Worm (Caenorhabditis elegans) whole organism, early embryonic: ENCODE data around the gene parg-2.

Source experiments
- B0310.2 ChIP-seq: sonication (generic microtip); optimal IDR thresholded peaks from 2 replicates; lab custom pipeline; 2016; ENCODE audit warnings: mild to moderate bottlenecking, missing genetic modification characterization, missing compliant biosample characterization
- F13C5.2 ChIP-seq: sonication (generic microtip); optimal IDR thresholded peaks from 2 replicates; lab custom pipeline; 2017; ENCODE audit warnings: mild to moderate bottlenecking, missing genetic modification characterization, inconsistent platforms, missing compliant biosample characterization
- aly-1 ChIP-seq: sonication (generic microtip); optimal IDR thresholded peaks from 2 replicates; lab custom pipeline; 2016; ENCODE audit warnings: missing genetic modification characterization, missing compliant biosample characterization
- ama-1 ChIP-seq: fragments of 150-350 bp; optimal IDR thresholded peaks from 2 replicates; lab custom pipeline; 2014
- ceh-13 ChIP-seq: fragments of 200-800 bp; sonication (Bioruptor generic); optimal IDR thresholded peaks from 2 replicates; lab custom pipeline; 2018; ENCODE audit warnings: mild to moderate bottlenecking, missing genetic modification characterization, missing compliant biosample characterization
- ceh-36 ChIP-seq: sonication (generic microtip); optimal IDR thresholded peaks from 2 replicates; lab custom pipeline; 2016; ENCODE audit warnings: missing genetic modification characterization, inconsistent platforms, missing compliant biosample characterization
- ets-7 ChIP-seq: sonication (generic microtip); optimal IDR thresholded peaks from 2 replicates; lab custom pipeline; 2016; ENCODE audit warnings: missing genotype, missing genetic modification characterization, missing compliant biosample characterization
- flt-1 ChIP-seq: fragments of 200-800 bp; sonication (Bioruptor generic); IDR thresholded peaks from 2 replicates; pipeline ENCODE4 v1.3.6; 2022; ENCODE audit warnings: missing genetic modification characterization, missing compliant biosample characterization
- hmbx-1 ChIP-seq: sonication (generic microtip); optimal IDR thresholded peaks from 2 replicates; lab custom pipeline; 2016; ENCODE audit warnings: mild to moderate bottlenecking, missing genetic modification characterization, missing compliant biosample characterization
- hmg-4 ChIP-seq: fragments of 200-800 bp; sonication (Bioruptor generic); optimal IDR thresholded peaks from 2 replicates; lab custom pipeline; 2018; ENCODE audit warnings: mild to moderate bottlenecking, missing genetic modification characterization, missing compliant biosample characterization
- hnd-1 ChIP-seq: sonication (generic microtip); optimal IDR thresholded peaks from 2 replicates; lab custom pipeline; 2016; ENCODE audit warnings: missing genetic modification characterization, missing compliant biosample characterization
- pes-1 ChIP-seq: fragments of 200-800 bp; sonication (Bioruptor generic); IDR thresholded peaks from 2 replicates; pipeline ENCODE4 v1.3.6; 2022; ENCODE audit warnings: missing genetic modification reagents, missing genetic modification characterization, missing compliant biosample characterization
- scrt-1 ChIP-seq: fragments of 200-800 bp; sonication (Bioruptor generic); IDR thresholded peaks from 2 replicates; pipeline ENCODE4 v1.3.6; 2022; ENCODE audit warnings: missing genetic modification characterization, missing compliant biosample characterization
- sea-1 ChIP-seq: fragments of 200-800 bp; sonication (Bioruptor generic); conservative IDR thresholded peaks from 2 replicates; pipeline ENCODE4 v1.3.6; 2022; ENCODE audit warnings: missing genetic modification characterization, missing compliant biosample characterization
- tbx-11 ChIP-seq: fragments of 200-800 bp; sonication (Bioruptor generic); IDR thresholded peaks from 2 replicates; pipeline ENCODE4 v1.3.6; 2022; ENCODE audit warnings: missing genetic modification characterization, missing compliant biosample characterization
- tbx-37 ChIP-seq: fragments of 200-800 bp; sonication (Bioruptor generic); conservative IDR thresholded peaks from 2 replicates; pipeline ENCODE4 v1.3.6; 2022; ENCODE audit warnings: missing genetic modification reagents, missing genetic modification characterization, missing compliant biosample characterization
- tra-4 ChIP-seq: sonication (generic microtip); optimal IDR thresholded peaks from 2 replicates; lab custom pipeline; 2017; ENCODE audit warnings: missing genetic modification characterization, missing compliant biosample characterization

Gene parg-2

DNA sequence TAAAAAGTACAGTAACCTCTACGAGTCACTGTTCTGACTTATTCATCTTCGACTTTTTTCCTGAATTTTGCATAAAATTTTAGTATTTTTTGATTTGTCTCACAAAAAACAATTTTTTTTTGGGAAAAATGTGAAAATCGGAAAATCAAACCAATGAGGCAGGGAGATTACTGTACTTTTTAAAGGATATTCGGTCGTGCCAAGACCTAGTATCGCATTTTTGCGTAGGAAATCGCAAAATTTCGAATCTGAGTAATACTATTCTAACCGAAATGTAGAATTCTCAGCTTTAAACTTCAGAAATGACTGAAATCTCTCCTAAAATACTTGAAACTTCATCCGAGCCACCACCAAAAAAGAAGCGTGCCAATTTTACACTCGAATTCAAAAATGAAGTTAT, 22.9 kb upstream of the parg-2 start, which contains the start of gene F21D5.4:
Gene F21D5.4, plus strand, starts transcription at position 301 of the 400 bp plus-strand sequence.
- TF ChIP-seq aly-1 (tag; lab: Kevin White, UChicago) (no peak), hmg-4 (GFP tag; lab: Kevin White, UChicago) (no peak), tbx-37 (GFP tag; lab: Robert Waterston, UW) (no peak), sea-1 (no peak), ama-1 (no peak), ets-7 (no peak), hmbx-1 (tag; lab: Kevin White, UChicago) (no peak), tra-4 (tag; lab: Kevin White, UChicago) (no peak), tbx-11 (GFP tag; lab: Robert Waterston, UW) (no peak), pes-1 (GFP tag; lab: Robert Waterston, UW) (no peak), scrt-1 (no peak), B0310.2 (no peak), hnd-1 (tag; lab: Kevin White, UChicago) (no peak), ceh-36 (tag; lab: Kevin White, UChicago) (no peak), F13C5.2 (no peak), ceh-13 (no peak)

DNA sequence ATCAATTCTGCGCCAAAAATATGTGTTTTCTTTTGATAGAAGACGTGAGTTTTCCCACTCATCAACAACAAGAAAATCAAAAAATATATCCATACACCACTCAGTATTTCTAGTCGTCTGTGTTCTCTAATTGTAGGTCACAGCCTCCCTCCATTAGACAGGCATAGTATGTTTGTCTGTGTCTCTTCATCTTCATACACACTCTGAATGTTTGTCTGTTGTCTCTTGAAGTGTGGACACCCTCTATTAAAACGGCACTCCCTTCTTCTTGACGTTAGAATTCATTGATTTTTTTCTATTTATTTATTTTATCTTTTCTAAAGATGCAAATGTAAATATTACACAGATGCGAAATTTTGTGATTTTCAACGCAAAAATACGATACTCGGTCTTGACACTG, 22.4 kb upstream of the parg-2 start:
- TF ChIP-seq pes-1 (GFP tag; lab: Robert Waterston, UW): no peak
- TF ChIP-seq aly-1 (tag; lab: Kevin White, UChicago): no peak
- no peak for TF ChIP-seq sea-1
- TF ChIP-seq ama-1: no peak
- TF ChIP-seq scrt-1: no peak
- no peak for TF ChIP-seq hmbx-1 (tag; lab: Kevin White, UChicago)
- no peak for TF ChIP-seq tbx-37 (GFP tag; lab: Robert Waterston, UW)
- TF ChIP-seq ceh-36 (tag; lab: Kevin White, UChicago): no peak
- TF ChIP-seq ceh-13: no peak
- no peak for TF ChIP-seq flt-1 (GFP tag; lab: Robert Waterston, UW)
- no peak for TF ChIP-seq tra-4 (tag; lab: Kevin White, UChicago)
- TF ChIP-seq hmg-4 (GFP tag; lab: Kevin White, UChicago): no peak
- no peak for TF ChIP-seq ets-7
- no peak for TF ChIP-seq hnd-1 (tag; lab: Kevin White, UChicago)
- TF ChIP-seq tbx-11 (GFP tag; lab: Robert Waterston, UW): no peak
- TF ChIP-seq B0310.2: no peak

DNA sequence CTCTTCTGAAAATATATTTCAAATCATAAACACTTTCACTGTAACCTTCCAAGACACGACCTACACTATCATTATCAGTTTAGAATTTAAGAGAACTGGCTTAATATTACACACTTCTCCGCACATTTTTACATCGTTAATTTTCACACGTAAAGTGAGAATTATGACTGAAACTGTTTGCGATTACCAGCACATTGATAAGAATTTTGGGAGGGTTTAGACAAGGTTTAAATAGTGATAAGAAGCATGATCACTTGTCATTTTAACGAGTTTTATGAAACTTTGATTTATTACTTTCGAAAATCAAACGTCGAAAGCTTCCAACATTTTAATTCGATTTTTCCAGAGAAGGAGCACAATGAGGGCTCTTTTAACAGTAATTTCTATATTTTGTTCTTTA, 15.5 kb upstream of the parg-2 start, which contains the start of gene F21D5.3:
Gene F21D5.3, plus strand, starts transcription at position 347 of the 400 bp plus-strand sequence.
- no peak for TF ChIP-seq F13C5.2
- TF ChIP-seq B0310.2: no peak
- no peak for TF ChIP-seq sea-1
- no peak for TF ChIP-seq tbx-11 (GFP tag; lab: Robert Waterston, UW)
- TF ChIP-seq scrt-1: no peak
- TF ChIP-seq flt-1 (GFP tag; lab: Robert Waterston, UW): no peak
- TF ChIP-seq ama-1: no peak
- no peak for TF ChIP-seq aly-1 (tag; lab: Kevin White, UChicago)
- TF ChIP-seq hmbx-1 (tag; lab: Kevin White, UChicago): no peak
- no peak for TF ChIP-seq tbx-37 (GFP tag; lab: Robert Waterston, UW)
- TF ChIP-seq ceh-13: no peak
- TF ChIP-seq pes-1 (GFP tag; lab: Robert Waterston, UW): no peak
- no peak for TF ChIP-seq hnd-1 (tag; lab: Kevin White, UChicago)
- TF ChIP-seq hmg-4 (GFP tag; lab: Kevin White, UChicago): no peak
- TF ChIP-seq ceh-36 (tag; lab: Kevin White, UChicago): no peak
- TF ChIP-seq ets-7: no peak

DNA sequence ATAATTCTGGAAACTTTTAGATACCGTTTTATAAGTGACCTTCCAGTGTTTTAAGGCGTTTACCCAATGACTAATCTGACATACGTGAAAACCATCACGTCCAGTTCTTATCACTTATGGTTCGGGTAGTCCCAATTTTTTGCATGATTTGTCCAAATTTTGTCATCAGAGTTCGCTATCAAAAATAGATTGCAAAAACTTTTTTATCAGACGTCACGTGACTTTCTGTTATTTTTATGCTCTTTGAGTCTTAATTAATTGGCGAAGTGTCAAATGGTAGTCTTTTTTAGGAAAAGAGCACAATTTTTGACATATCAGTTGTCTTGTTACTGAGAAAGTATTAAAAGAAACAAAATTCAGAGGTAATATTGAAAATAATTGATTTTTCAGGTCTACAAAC, 14.7 kb upstream of the parg-2 start:
- TF ChIP-seq flt-1 (GFP tag; lab: Robert Waterston, UW): no peak
- TF ChIP-seq sea-1: no peak
- TF ChIP-seq ceh-36 (tag; lab: Kevin White, UChicago): no peak
- no peak for TF ChIP-seq ama-1
- no peak for TF ChIP-seq hmbx-1 (tag; lab: Kevin White, UChicago)
- no peak for TF ChIP-seq aly-1 (tag; lab: Kevin White, UChicago)
- no peak for TF ChIP-seq B0310.2

DNA sequence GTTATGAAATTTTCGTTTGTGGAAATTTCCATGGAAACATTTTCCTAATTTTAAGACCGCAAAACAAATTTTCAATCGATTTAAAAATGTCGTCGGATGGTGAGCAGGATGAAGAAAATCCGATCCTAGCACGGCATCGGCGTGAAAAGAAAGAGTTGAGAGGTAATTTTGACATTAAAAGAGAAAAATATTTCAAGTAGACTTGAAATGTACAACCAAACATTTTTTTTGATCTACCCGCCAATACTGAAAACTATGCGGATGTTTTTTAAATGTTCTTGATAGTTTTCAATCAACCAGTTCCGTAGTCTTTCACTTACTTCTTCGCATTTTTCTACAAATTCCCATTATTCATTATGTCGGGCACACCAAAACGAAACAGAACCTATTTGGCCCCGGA, 13.2 kb upstream of the parg-2 start, which contains the start of gene otub-3:
Gene otub-3, plus strand, starts transcription at position 56 of the 400 bp plus-strand sequence.
- TF ChIP-seq pes-1 (GFP tag; lab: Robert Waterston, UW) (no peak), ceh-36 (tag; lab: Kevin White, UChicago) (no peak)

DNA sequence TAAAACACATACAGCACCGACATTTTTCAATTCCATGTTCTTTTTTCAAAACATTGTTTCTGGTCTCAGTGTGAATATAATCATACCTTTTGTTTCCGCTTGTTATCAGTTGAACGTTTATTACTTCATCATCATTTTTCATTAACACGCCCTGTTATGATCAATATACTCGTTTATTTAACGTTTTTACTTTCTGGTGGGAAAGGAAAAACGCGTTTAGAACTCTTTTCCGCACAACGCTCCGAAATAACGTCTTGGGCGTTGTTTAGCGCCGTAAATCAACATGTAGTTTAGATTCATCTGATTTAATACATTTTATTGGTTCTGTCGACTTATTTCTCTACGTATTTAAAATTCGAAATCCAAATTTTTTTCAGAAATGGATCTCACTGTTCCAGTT, 10.4 kb upstream of the parg-2 start, which contains the start of gene pgm-3:
Gene pgm-3, plus strand, starts transcription at position 378 of the 400 bp plus-strand sequence.
- no peak for TF ChIP-seq sea-1
- TF ChIP-seq tra-4 (tag; lab: Kevin White, UChicago): no peak
- no peak for TF ChIP-seq pes-1 (GFP tag; lab: Robert Waterston, UW)
- no peak for TF ChIP-seq aly-1 (tag; lab: Kevin White, UChicago)

DNA sequence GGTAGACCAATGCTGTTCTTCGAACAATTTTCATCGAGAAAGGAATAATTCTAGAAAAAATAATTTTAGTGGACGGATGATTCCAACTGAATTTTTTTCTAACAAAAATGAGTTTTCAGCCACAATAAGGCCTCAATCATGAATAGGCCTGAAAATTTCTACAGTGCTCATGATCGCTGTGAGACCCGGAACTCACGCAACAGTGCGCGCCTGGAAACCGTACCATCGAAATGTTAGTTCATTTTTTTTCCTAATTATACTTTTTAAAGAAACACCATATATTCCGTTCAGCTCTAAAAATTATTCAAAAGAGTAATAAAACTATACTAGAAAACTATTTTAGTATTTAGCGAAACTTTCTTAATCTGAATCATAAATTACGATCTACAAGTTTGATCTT, 10.0 kb upstream of the parg-2 start:
- TF ChIP-seq tbx-11 (GFP tag; lab: Robert Waterston, UW) (no peak), ceh-13 (no peak), ceh-36 (tag; lab: Kevin White, UChicago) (no peak), hmg-4 (GFP tag; lab: Kevin White, UChicago) (no peak), sea-1 (no peak), hnd-1 (tag; lab: Kevin White, UChicago) (no peak), B0310.2 (no peak), aly-1 (tag; lab: Kevin White, UChicago) (no peak), hmbx-1 (tag; lab: Kevin White, UChicago) (no peak), tbx-37 (GFP tag; lab: Robert Waterston, UW) (no peak), tra-4 (tag; lab: Kevin White, UChicago) (no peak), flt-1 (GFP tag; lab: Robert Waterston, UW) (no peak), ets-7 (no peak), scrt-1 (no peak)

DNA sequence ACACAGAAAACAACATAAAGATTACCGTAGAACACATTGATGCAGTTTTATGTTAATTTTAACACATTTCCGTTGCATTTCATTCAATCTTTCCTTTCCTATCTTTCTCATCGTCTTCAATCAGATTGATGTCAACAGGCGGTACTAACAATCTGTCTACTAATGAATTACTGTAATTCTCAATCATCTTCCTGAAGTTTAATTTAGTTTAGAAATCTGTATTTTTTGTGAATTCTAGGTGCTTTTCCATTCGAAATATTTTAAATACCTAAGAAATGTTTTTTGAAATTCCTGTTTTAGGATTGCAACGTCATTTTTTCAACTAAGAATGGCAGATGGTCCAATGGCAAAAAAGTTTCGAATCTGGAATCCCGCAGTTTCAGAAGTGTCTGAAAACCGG, 8.8 kb upstream of the parg-2 start, which contains the start of gene F21D5.9:
Gene F21D5.9, plus strand, starts transcription at position 301 of the 400 bp plus-strand sequence.
- TF ChIP-seq flt-1 (GFP tag; lab: Robert Waterston, UW) (no peak), aly-1 (tag; lab: Kevin White, UChicago) (no peak), hnd-1 (tag; lab: Kevin White, UChicago) (no peak), ama-1 (no peak)
